Fruit fly (Drosophila melanogaster) Kc167 (cell line): ENCODE data around the gene Atg8b.

ENCODE experiments used
- Myc ChIP-seq: fragments of >200 bp; optimal IDR thresholded peaks from 2 replicates; lab custom pipeline; 2017; ENCODE audit warnings: missing external identifiers
- Sin3A ChIP-seq: fragments of >200 bp; optimal IDR thresholded peaks from 2 replicates; lab custom pipeline; 2018; ENCODE audit warnings: missing external identifiers
- h ChIP-seq: fragments of >200 bp; optimal IDR thresholded peaks from 3 replicates; lab custom pipeline; 2018; ENCODE audit warnings: missing external identifiers
- insv ChIP-seq: fragments of >200 bp; optimal IDR thresholded peaks from 3 replicates; lab custom pipeline; 2018; ENCODE audit warnings: missing external identifiers
- psq ChIP-seq: fragments of >200 bp; optimal IDR thresholded peaks from 2 replicates; lab custom pipeline; 2017; ENCODE audit warnings: missing external identifiers

DNA sequence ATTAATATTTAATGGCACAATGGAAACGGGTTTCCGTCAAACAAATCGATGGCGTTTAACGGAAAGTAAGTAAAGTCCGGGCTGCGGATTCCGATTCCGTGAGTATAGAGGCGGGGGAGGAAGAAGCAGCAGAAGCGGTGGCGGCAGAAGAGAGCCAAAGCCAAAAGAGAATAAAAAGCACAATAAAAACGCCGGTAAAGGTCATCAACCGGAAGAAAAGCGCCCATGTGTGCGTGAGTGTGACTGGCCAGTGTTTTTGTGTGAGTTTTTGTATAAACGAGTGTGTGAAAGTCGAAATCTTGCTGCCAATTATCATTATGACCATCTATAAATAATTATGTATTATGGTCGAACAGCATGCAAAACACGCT, 44.6 kb downstream of the Atg8b start:
- no peak for TF ChIP-seq psq
- TF ChIP-seq insv (lab: Kevin White, UChicago), result no peak
- TF ChIP-seq Sin3A, result no peak
- no peak for TF ChIP-seq h (lab: Kevin White, UChicago)
- no peak for TF ChIP-seq Myc (lab: Kevin White, UChicago)
